Worm (Caenorhabditis elegans) whole organism, L4/young adult: ENCODE measurements around the gene ZC132.9.
"Not testable (repeated sequence)": the region's sequence is repeated elsewhere in the genome, so short reads cannot be mapped to it uniquely, and the experiment has no call there.

Experiments used
- W03F9.2 ChIP-seq: fragments of 150-350 bp; optimal IDR thresholded peaks from 2 replicates; lab custom pipeline; 2014; ENCODE audit warnings: missing biosample characterization, missing genetic modification characterization
- dao-5 ChIP-seq: sonication (generic microtip); optimal IDR thresholded peaks from 2 replicates; lab custom pipeline; 2016; ENCODE audit warnings: missing genotype, missing genetic modification characterization, moderate library complexity, missing compliant biosample characterization
- him-1 ChIP-seq: sonication (generic microtip); optimal IDR thresholded peaks from 2 replicates; lab custom pipeline; 2016; ENCODE audit warnings: missing genotype, missing genetic modification reagents, missing genetic modification characterization, missing compliant biosample characterization

ZC132.9 gene

ce11 chrV:4284737-4285136 lies 35.0 kb downstream of the ZC132.9 start, which contains the start of gene srt-19:
srt-19 (plus strand) TSS chrV:4285037.
- not testable (repeated sequence) for TF ChIP-seq him-1 (tag; lab: Kevin White, UChicago); W03F9.2; dao-5 (tag; lab: Kevin White, UChicago)

ce11 chrV:4281699-4282098 lies 38.1 kb downstream of the ZC132.9 start, which contains the start of gene srt-37:
srt-37 (minus strand) TSS chrV:4281799.
- TF ChIP-seq dao-5 (tag; lab: Kevin White, UChicago); W03F9.2; him-1 (tag; lab: Kevin White, UChicago): not testable (repeated sequence)

- TF ChIP-seq W03F9.2; him-1 (tag; lab: Kevin White, UChicago); dao-5 (tag; lab: Kevin White, UChicago): not testable (repeated sequence)
Measured at ce11 chrV:4278735-4279134, 41.0 kb downstream of the ZC132.9 start, which contains the start of gene srt-20. srt-20 (minus strand) TSS chrV:4278835.

ce11 chrV:4273372-4273771 lies 46.4 kb downstream of the ZC132.9 start:
- no peak for TF ChIP-seq him-1 (tag; lab: Kevin White, UChicago)
- no peak for TF ChIP-seq dao-5 (tag; lab: Kevin White, UChicago)
- TF ChIP-seq W03F9.2 = no peak

- not testable (repeated sequence) for TF ChIP-seq him-1 (tag; lab: Kevin White, UChicago); W03F9.2; dao-5 (tag; lab: Kevin White, UChicago)
Measured at ce11 chrV:4271258-4271657, 48.5 kb downstream of the ZC132.9 start, which contains the start of gene srt-38. srt-38 (minus strand) TSS chrV:4271358.

- TF ChIP-seq him-1 (tag; lab: Kevin White, UChicago); dao-5 (tag; lab: Kevin White, UChicago); W03F9.2: not testable (repeated sequence)
Measured at ce11 chrV:4268213-4268612, 51.6 kb downstream of the ZC132.9 start, which contains the start of gene srt-36. srt-36 (minus strand) TSS chrV:4268313.
